Fruit fly (Drosophila melanogaster): ENCODE results near the gene Gbeta5.

Gene Gbeta5

DNA sequence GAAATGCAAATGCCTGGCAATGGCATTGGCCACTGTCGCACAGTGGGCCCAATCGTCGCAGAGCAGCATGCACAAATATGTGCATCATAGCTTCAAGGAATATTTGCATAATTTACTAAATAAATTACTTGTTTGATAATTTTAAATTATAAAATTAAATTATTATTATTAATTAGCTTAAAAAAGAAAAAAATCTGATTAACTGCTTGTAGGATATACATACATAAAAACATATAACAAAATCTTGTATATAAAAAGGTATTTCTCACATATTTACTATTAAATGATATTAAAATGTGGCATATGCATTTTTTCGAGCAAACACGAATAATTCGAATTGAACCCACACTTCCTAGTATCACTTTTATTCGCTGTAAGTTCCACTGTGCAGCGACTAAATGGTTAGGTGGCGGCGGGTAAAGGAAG, 26.8 kb downstream of the Gbeta5 start (continued):
- TF ChIP-seq CG13287 (GFP tag; IDR thresholded peaks at IDR 0.05; ENCODE audit: partially characterized antibody) (no peak), Sry-δ (GFP tag; optimal IDR thresholded peaks at IDR 0.05) (no peak), CG31365 (tag; optimal IDR thresholded peaks at IDR 0.05) (no peak), CG12236 (GFP tag; optimal IDR thresholded peaks at IDR 0.05) (no peak), Hr78 (GFP tag; optimal IDR thresholded peaks at IDR 0.05) (no peak), lbe (GFP tag; optimal IDR thresholded peaks at IDR 0.05) (no peak), Meics (GFP tag; optimal IDR thresholded peaks at IDR 0.05) (peak; percentile 19), aop (GFP tag; IDR thresholded peaks at IDR 0.05) (no peak), sima (GFP tag; optimal IDR thresholded peaks at IDR 0.05) (no peak), zf30C (GFP tag; optimal IDR thresholded peaks at IDR 0.05) (no peak), peb (GFP tag; IDR thresholded peaks at IDR 0.05) (no peak), Drgx (GFP tag; IDR thresholded peaks at IDR 0.05) (peak; percentile 55), hkb (optimal IDR thresholded peaks at IDR 0.05) (no peak), hkb (GFP tag; IDR thresholded peaks at IDR 0.05) (0 out of 2 replicates have a peak, but pooled peaks have one; percentile 49), CG7839 (tag; optimal IDR thresholded peaks at IDR 0.05) (peak; percentile 62), CG30431 (GFP tag; optimal IDR thresholded peaks at IDR 0.05) (peak; percentile 28), CG3065 (GFP tag; optimal IDR thresholded peaks at IDR 0.05) (no peak), CG11093 (GFP tag; IDR thresholded peaks at IDR 0.05) (no peak), CG11247 (GFP tag; IDR thresholded peaks at IDR 0.05) (no peak), Chrac-16 (GFP tag; optimal IDR thresholded peaks at IDR 0.05) (no peak), CG11695 (GFP tag; IDR thresholded peaks at IDR 0.05) (no peak), CG4730 (GFP tag; IDR thresholded peaks at IDR 0.05) (peak; percentile 6; the same call in 1 of the 2 replicates), gsb-n (tag; optimal IDR thresholded peaks at IDR 0.05) (peak; percentile 63), CG8924 (tag; optimal IDR thresholded peaks at IDR 0.05) (peak; percentile 58), btn (GFP tag; optimal IDR thresholded peaks at IDR 0.05) (no peak), CG7987 (GFP tag; optimal IDR thresholded peaks at IDR 0.05) (no peak), CG7357 (GFP tag; IDR thresholded peaks at IDR 0.05) (0 out of 3 replicates have a peak, but pooled peaks have one; percentile 29), run (tag; optimal IDR thresholded peaks at IDR 0.05) (no peak), ind (GFP tag; optimal IDR thresholded peaks at IDR 0.05) (peak; percentile 49), CG17186 (GFP tag; optimal IDR thresholded peaks at IDR 0.05) (no peak), en (GFP tag; optimal IDR thresholded peaks at IDR 0.05) (no peak), lmd (GFP tag; IDR thresholded peaks at IDR 0.05) (peak; percentile 45; the same call in 1 of the 2 replicates), maf-S (GFP tag; optimal IDR thresholded peaks at IDR 0.05) (no peak), MESR4 (GFP tag; optimal IDR thresholded peaks at IDR 0.05) (no peak), tll (GFP tag; optimal IDR thresholded peaks at IDR 0.05) (no peak), Doc2 (GFP tag; IDR thresholded peaks at IDR 0.05) (no peak), shn (GFP tag; optimal IDR thresholded peaks at IDR 0.05) (no peak), CG14050 (GFP tag; IDR thresholded peaks at IDR 0.05) (no peak), ftz-f1 (GFP tag; optimal IDR thresholded peaks at IDR 0.05) (no peak), ATbp (GFP tag; optimal IDR thresholded peaks at IDR 0.05) (peak; percentile 53), ato (GFP tag; IDR thresholded peaks at IDR 0.05; ENCODE audit: partially characterized antibody) (no peak), crc (GFP tag; optimal IDR thresholded peaks at IDR 0.05) (no peak), odd (GFP tag; optimal IDR thresholded peaks at IDR 0.05) (peak; percentile 33), CG3847 (GFP tag; IDR thresholded peaks at IDR 0.05) (no peak), Doc3 (GFP tag; IDR thresholded peaks at IDR 0.05; ENCODE audit: partially characterized antibody) (no peak), dysf (GFP tag; IDR thresholded peaks at IDR 0.05) (peak; percentile 45; the same call in 1 of the 3 replicates), Dll (GFP tag; IDR thresholded peaks at IDR 0.05; ENCODE audit: partially characterized antibody) (no peak), CG3407 (GFP tag; optimal IDR thresholded peaks at IDR 0.05) (no peak), Dad (GFP tag; optimal IDR thresholded peaks at IDR 0.05) (no peak), Trl (optimal IDR thresholded peaks at IDR 0.05) (no peak), Trl (GFP tag; optimal IDR thresholded peaks at IDR 0.05) (no peak), CG9215 (GFP tag; IDR thresholded peaks at IDR 0.05) (no peak)

Measured in whole organism, embryonic.